Worm (Caenorhabditis elegans): Measurements from ENCODE around the gene C03A3.2.

ce11 chrX:11310285-11310838 is 47.7 kb downstream of the C03A3.2 start, which contains the start of gene F08G12.5:
- no peak for TF ChIP-seq him-1 (tag; optimal IDR thresholded peaks at IDR 0.05)
- TF ChIP-seq W03F9.2 (tag; optimal IDR thresholded peaks at IDR 0.05), result no peak
- TF ChIP-seq dao-5 (tag; optimal IDR thresholded peaks at IDR 0.05), result no peak
